Worm (Caenorhabditis elegans) whole organism, late embryonic: ENCODE results near the gene C08F1.8.
"Not testable (repeated sequence)": the region's sequence is repeated elsewhere in the genome, so short reads cannot be mapped to it uniquely, and the experiment has no call there.

Source experiments
- ceh-9 ChIP-seq: sonication (generic microtip); optimal IDR thresholded peaks from 2 replicates; lab custom pipeline; 2016; ENCODE audit warnings: mild to moderate bottlenecking, missing genetic modification characterization, inconsistent platforms, missing compliant biosample characterization
- hlh-8 ChIP-seq: sonication (generic microtip); optimal IDR thresholded peaks from 2 replicates; lab custom pipeline; 2016; ENCODE audit warnings: missing genotype, missing genetic modification characterization, missing compliant biosample characterization
- sox-4 ChIP-seq: sonication (generic microtip); optimal IDR thresholded peaks from 2 replicates; lab custom pipeline; 2017; ENCODE audit warnings: mild to moderate bottlenecking, missing genetic modification characterization, inconsistent platforms, missing compliant biosample characterization
- unc-55 ChIP-seq: sonication (generic microtip); optimal IDR thresholded peaks from 2 replicates; lab custom pipeline; 2017; ENCODE audit warnings: missing biosample characterization, missing genetic modification reagents, missing genetic modification characterization
- zip-5 ChIP-seq: sonication (generic microtip); optimal IDR thresholded peaks from 2 replicates; lab custom pipeline; 2016; ENCODE audit warnings: missing genetic modification characterization, missing compliant biosample characterization

ce11 chrII:1854094-1854493 is 46.0 kb upstream of the C08F1.8 start, which contains the start of gene fbxb-95:
- TF ChIP-seq sox-4 (tag; lab: Kevin White, UChicago); hlh-8 (tag; lab: Kevin White, UChicago); unc-55 (GFP tag; lab: Kevin White, UChicago); zip-5; ceh-9 (tag; lab: Kevin White, UChicago): not testable (repeated sequence)
